Fruit fly (Drosophila melanogaster) whole organism, embryonic: ENCODE measurements around the gene Alp10.

ENCODE experiments used
- Atf-2 ChIP-seq: fragments of 200-800 bp; sonication (Bioruptor generic); optimal IDR thresholded peaks from 2 replicates; lab custom pipeline; 2016; ENCODE audit warnings: missing biosample characterization, missing genetic modification characterization
- CG10274 ChIP-seq: fragments of 200-800 bp; sonication (Bioruptor generic); optimal IDR thresholded peaks from 3 replicates; lab custom pipeline; 2017; ENCODE audit warnings: missing biosample characterization, mild to moderate bottlenecking, missing genetic modification characterization
- CG11398 ChIP-seq: fragments of 200-800 bp; sonication (Bioruptor generic); optimal IDR thresholded peaks from 2 replicates; lab custom pipeline; 2016; ENCODE audit warnings: missing biosample characterization, missing genetic modification characterization
- CG1233 ChIP-seq: fragments of 200-800 bp; sonication (Bioruptor generic); optimal IDR thresholded peaks from 4 replicates; lab custom pipeline; 2018; ENCODE audit warnings: missing biosample characterization, mild to moderate bottlenecking, missing genetic modification characterization
- CG12391 ChIP-seq: fragments of 200-800 bp; sonication (Bioruptor generic); optimal IDR thresholded peaks from 3 replicates; lab custom pipeline; 2018; ENCODE audit warnings: missing biosample characterization, mild to moderate bottlenecking, missing genetic modification characterization, moderate library complexity
- CG1602 ChIP-seq: fragments of 200-800 bp; sonication (Bioruptor generic); optimal IDR thresholded peaks from 3 replicates; lab custom pipeline; 2016; ENCODE audit warnings: missing biosample characterization, missing genetic modification characterization
- CG17186 ChIP-seq: fragments of 200-800 bp; sonication (Bioruptor generic); optimal IDR thresholded peaks from 3 replicates; lab custom pipeline; 2017; ENCODE audit warnings: missing biosample characterization, missing genetic modification reagents, missing genetic modification characterization
- CG17385 ChIP-seq: fragments of 200-800 bp; sonication (Bioruptor generic); optimal IDR thresholded peaks from 3 replicates; lab custom pipeline; 2018; ENCODE audit warnings: missing biosample characterization, mild to moderate bottlenecking, missing genetic modification characterization
- CG17568 ChIP-seq: fragments of 200-800 bp; sonication (Bioruptor generic); optimal IDR thresholded peaks from 2 replicates; lab custom pipeline; 2018; ENCODE audit warnings: missing biosample characterization, mild to moderate bottlenecking, missing genetic modification characterization, moderate library complexity
- CG18262 ChIP-seq: fragments of 200-800 bp; optimal IDR thresholded peaks from 3 replicates; lab custom pipeline; 2019; ENCODE audit warnings: missing biosample characterization, mild to moderate bottlenecking, missing genetic modification characterization, moderate library complexity
- CG2116 ChIP-seq: fragments of 200-800 bp; sonication (Bioruptor generic); optimal IDR thresholded peaks from 3 replicates; lab custom pipeline; 2018; ENCODE audit warnings: missing biosample characterization, mild to moderate bottlenecking, missing genetic modification characterization
- CG33213 ChIP-seq: fragments of 200-800 bp; sonication (Bioruptor generic); optimal IDR thresholded peaks from 3 replicates; lab custom pipeline; 2016; ENCODE audit warnings: missing biosample characterization, missing genetic modification characterization
- CG34224 ChIP-seq: fragments of 200-800 bp; sonication (Bioruptor generic); IDR thresholded peaks from 3 replicates; pipeline ENCODE4 v1.3.6; 2022; ENCODE audit warnings: missing biosample characterization, missing genetic modification characterization; ENCODE audit not compliant: partially characterized antibody
- CG34422 ChIP-seq: fragments of 200-800 bp; sonication (Bioruptor generic); IDR thresholded peaks from 3 replicates; pipeline ENCODE4 v1.3.6; 2022; ENCODE audit warnings: missing biosample characterization, missing genetic modification characterization
- CG3995 ChIP-seq: fragments of 200-800 bp; sonication (Bioruptor generic); optimal IDR thresholded peaks from 3 replicates; lab custom pipeline; 2016; ENCODE audit warnings: missing biosample characterization, missing genetic modification characterization
- CG4328 ChIP-seq: fragments of 200-800 bp; sonication (Bioruptor generic); optimal IDR thresholded peaks from 3 replicates; lab custom pipeline; 2017; ENCODE audit warnings: missing biosample characterization, missing genetic modification reagents, missing genetic modification characterization
- CG5953 ChIP-seq: fragments of 200-800 bp; sonication (Bioruptor generic); IDR thresholded peaks from 2 replicates; pipeline ENCODE4 v1.3.6; 2022; ENCODE audit warnings: missing biosample characterization, missing genetic modification characterization
- CG7372 ChIP-seq: fragments of 200-800 bp; sonication (Bioruptor generic); IDR thresholded peaks from 2 replicates; pipeline ENCODE4 v1.3.6; 2022; ENCODE audit warnings: missing biosample characterization, missing genetic modification characterization
- CG9437 ChIP-seq: fragments of 200-800 bp; sonication (Bioruptor generic); optimal IDR thresholded peaks from 2 replicates; lab custom pipeline; 2018; ENCODE audit warnings: missing biosample characterization, mild to moderate bottlenecking, missing genetic modification characterization
- CG9932 ChIP-seq: fragments of 200-800 bp; sonication (Bioruptor generic); IDR thresholded peaks from 2 replicates; pipeline ENCODE4 v1.3.6; 2022; ENCODE audit warnings: missing biosample characterization, missing genetic modification characterization
- Dbx ChIP-seq: fragments of 200-800 bp; sonication (Bioruptor generic); IDR thresholded peaks from 3 replicates; pipeline ENCODE4 v1.3.6; 2022; ENCODE audit warnings: missing biosample characterization, missing genetic modification characterization
- HLH4C ChIP-seq: fragments of 200-800 bp; sonication (Bioruptor generic); IDR thresholded peaks from 3 replicates; pipeline ENCODE4 v1.3.6; 2022; ENCODE audit warnings: missing biosample characterization, missing genetic modification characterization; ENCODE audit not compliant: partially characterized antibody
- Hr51 ChIP-seq, 2 experiments: fragments of 200-800 bp; sonication (Bioruptor generic); optimal IDR thresholded peaks; 2 replicates in 1 of 2; 3 replicates in 1 of 2; lab custom pipeline; 2016 to 2018; ENCODE audit warnings: missing biosample characterization in 2 of 2, missing genetic modification characterization in 2 of 2, mild to moderate bottlenecking in 1 of 2, moderate library complexity in 1 of 2
- Lhr ChIP-seq: fragments of 200-800 bp; sonication (Bioruptor generic); optimal IDR thresholded peaks from 3 replicates; lab custom pipeline; 2017; ENCODE audit warnings: mild to moderate bottlenecking, missing biosample characterization, missing genetic modification reagents, missing genetic modification characterization
- Mrtf ChIP-seq: fragments of 200-800 bp; sonication (Bioruptor generic); IDR thresholded peaks from 3 replicates; pipeline ENCODE4 v1.3.6; 2022; ENCODE audit warnings: missing biosample characterization, missing genetic modification characterization
- Opbp ChIP-seq: fragments of 200-800 bp; sonication (Bioruptor generic); IDR thresholded peaks from 3 replicates; pipeline ENCODE4 v1.3.6; 2022; ENCODE audit warnings: missing biosample characterization, missing genetic modification characterization; ENCODE audit not compliant: partially characterized antibody
- Sox102F ChIP-seq: fragments of 200-800 bp; sonication (Bioruptor generic); optimal IDR thresholded peaks from 2 replicates; lab custom pipeline; 2018; ENCODE audit warnings: missing biosample characterization, mild to moderate bottlenecking, missing genetic modification characterization, moderate library complexity
- Trl ChIP-seq, 3 experiments: fragments of >200 bp in 2 of 3; fragments of 200-800 bp in 1 of 3; sonication (Bioruptor generic) in 1 of 3; optimal IDR thresholded peaks; 2 replicates in 1 of 3; 3 replicates in 2 of 3; lab custom pipeline; 2016 to 2017; ENCODE audit warnings: missing biosample characterization in 1 of 3, missing genetic modification characterization in 1 of 3
- ab ChIP-seq: fragments of 200-800 bp; sonication (Bioruptor generic); optimal IDR thresholded peaks from 2 replicates; lab custom pipeline; 2016; ENCODE audit warnings: missing biosample characterization, missing genetic modification characterization
- chinmo ChIP-seq: fragments of 200-800 bp; sonication (Bioruptor generic); IDR thresholded peaks from 4 replicates; pipeline ENCODE4 v1.3.6; 2022; ENCODE audit warnings: missing biosample characterization, missing genetic modification characterization; ENCODE audit not compliant: partially characterized antibody
- corto ChIP-seq: fragments of 200-800 bp; sonication (Bioruptor generic); optimal IDR thresholded peaks from 2 replicates; lab custom pipeline; 2016; ENCODE audit warnings: missing biosample characterization, mild to moderate bottlenecking, missing genetic modification characterization, moderate library complexity
- crp ChIP-seq, 2 experiments: fragments of 200-800 bp; sonication (Bioruptor generic); optimal IDR thresholded peaks; 2 replicates in 1 of 2; 3 replicates in 1 of 2; lab custom pipeline; 2017; ENCODE audit warnings: missing biosample characterization in 2 of 2, missing genetic modification characterization in 2 of 2, mild to moderate bottlenecking in 1 of 2, moderate library complexity in 1 of 2
- dimm ChIP-seq: fragments of 200-800 bp; sonication (Bioruptor generic); IDR thresholded peaks from 2 replicates; pipeline ENCODE4 v1.3.6; 2022; ENCODE audit warnings: missing biosample characterization, missing genetic modification characterization
- disco-r ChIP-seq: fragments of 200-800 bp; sonication (Bioruptor generic); optimal IDR thresholded peaks from 2 replicates; lab custom pipeline; 2016; ENCODE audit warnings: missing biosample characterization, missing genetic modification characterization
- dmrt11E ChIP-seq: fragments of 200-800 bp; sonication (Bioruptor generic); optimal IDR thresholded peaks from 3 replicates; lab custom pipeline; 2018; ENCODE audit warnings: missing biosample characterization, mild to moderate bottlenecking, missing genetic modification characterization, moderate library complexity
- dmrt99B ChIP-seq: fragments of 200-800 bp; sonication (Bioruptor generic); optimal IDR thresholded peaks from 2 replicates; lab custom pipeline; 2018; ENCODE audit warnings: missing biosample characterization, mild to moderate bottlenecking, missing genetic modification characterization, moderate library complexity
- fd96Cb ChIP-seq: fragments of 200-800 bp; sonication (Bioruptor generic); optimal IDR thresholded peaks from 2 replicates; lab custom pipeline; 2018; ENCODE audit warnings: missing biosample characterization, mild to moderate bottlenecking, missing genetic modification characterization, moderate library complexity
- gce ChIP-seq: fragments of 200-800 bp; sonication (Bioruptor generic); IDR thresholded peaks from 3 replicates; pipeline ENCODE4 v1.3.6; 2022; ENCODE audit warnings: missing biosample characterization, missing genetic modification characterization
- gfzf ChIP-seq: fragments of 200-800 bp; sonication (Bioruptor generic); optimal IDR thresholded peaks from 2 replicates; lab custom pipeline; 2016; ENCODE audit warnings: missing biosample characterization, mild to moderate bottlenecking, missing genetic modification characterization, moderate library complexity
- gt ChIP-seq: fragments of 200-800 bp; sonication (Bioruptor generic); IDR thresholded peaks from 2 replicates; pipeline ENCODE4 v1.3.6; 2022; ENCODE audit warnings: missing biosample characterization, missing genetic modification characterization
- hbn ChIP-seq: fragments of 200-800 bp; sonication (Bioruptor generic); IDR thresholded peaks from 2 replicates; pipeline ENCODE4 v1.3.6; 2022; ENCODE audit warnings: missing biosample characterization, missing genetic modification characterization; ENCODE audit not compliant: partially characterized antibody
- oc ChIP-seq: fragments of 200-800 bp; sonication (Bioruptor generic); optimal IDR thresholded peaks from 2 replicates; lab custom pipeline; 2018; ENCODE audit warnings: missing biosample characterization, mild to moderate bottlenecking, missing genetic modification characterization, moderate library complexity
- ranshi ChIP-seq: fragments of 200-800 bp; sonication (Bioruptor generic); IDR thresholded peaks from 2 replicates; pipeline ENCODE4 v1.3.6; 2022; ENCODE audit warnings: missing biosample characterization, missing genetic modification characterization
- sim ChIP-seq: fragments of 200-800 bp; sonication (Bioruptor generic); IDR thresholded peaks from 2 replicates; pipeline ENCODE4 v1.3.6; 2022; ENCODE audit warnings: missing biosample characterization, missing genetic modification characterization
- tin ChIP-seq: fragments of 200-800 bp; sonication (Bioruptor generic); optimal IDR thresholded peaks from 3 replicates; lab custom pipeline; 2016; ENCODE audit warnings: missing biosample characterization, missing genetic modification characterization
- tup ChIP-seq: fragments of 200-800 bp; sonication (Bioruptor generic); optimal IDR thresholded peaks from 2 replicates; lab custom pipeline; 2016; ENCODE audit warnings: missing biosample characterization, mild to moderate bottlenecking, missing genetic modification characterization, moderate library complexity
- vnd ChIP-seq: fragments of 200-800 bp; sonication (Bioruptor generic); IDR thresholded peaks from 3 replicates; pipeline ENCODE4 v1.3.6; 2022; ENCODE audit warnings: missing biosample characterization, missing genetic modification characterization; ENCODE audit not compliant: partially characterized antibody
- vvl ChIP-seq: fragments of 200-800 bp; sonication (Bioruptor generic); IDR thresholded peaks from 2 replicates; pipeline ENCODE4 v1.3.6; 2022; ENCODE audit warnings: missing biosample characterization, missing genetic modification characterization
- zfh1 ChIP-seq: fragments of 200-800 bp; sonication (Bioruptor generic); IDR thresholded peaks from 3 replicates; pipeline ENCODE4 v1.3.6; 2022; ENCODE audit warnings: missing biosample characterization, missing genetic modification characterization

The Alp10 gene

DNA sequence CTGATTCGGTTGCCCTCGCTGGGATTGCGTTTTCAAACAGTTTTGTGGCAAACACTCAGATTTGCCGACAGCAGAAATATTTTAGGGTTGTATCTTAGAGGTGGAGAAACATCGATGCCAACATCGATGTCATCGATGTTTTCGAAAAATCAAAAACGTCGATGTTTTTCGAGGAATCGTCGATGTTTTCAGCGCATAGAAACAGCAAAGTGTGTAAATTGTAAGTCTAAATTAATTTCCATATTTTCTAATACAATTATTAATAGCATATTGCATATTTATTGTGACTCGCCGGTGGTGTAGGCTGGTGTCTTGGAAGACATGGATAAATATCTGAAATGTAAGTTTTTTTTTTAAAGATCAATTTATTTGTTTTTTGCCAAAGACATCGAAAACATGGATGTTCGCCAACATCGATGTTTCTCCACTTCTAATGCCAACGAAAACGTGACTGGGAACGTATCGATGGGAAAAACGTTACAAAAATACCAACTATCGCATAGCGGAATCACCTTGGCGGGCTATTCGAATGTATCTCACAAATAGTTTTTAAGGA lies 8.9 kb upstream of the Alp10 start, which contains the start of gene TM9SF3 (continued):
- TF ChIP-seq sim = no peak
- no peak for TF ChIP-seq CG4328 (GFP tag; lab: Kevin White, UChicago)
- TF ChIP-seq CG34422 (GFP tag; lab: Robert Waterston, UW) = peak; percentile 19; the same call in 1 of the 3 replicates
- no peak for TF ChIP-seq Mrtf (GFP tag; lab: Robert Waterston, UW)
- TF ChIP-seq vvl = no peak
- no peak for TF ChIP-seq gce (GFP tag; lab: Robert Waterston, UW)
- peak; percentile 11 for TF ChIP-seq Atf-2 (GFP tag; lab: Kevin White, UChicago)
- TF ChIP-seq CG12391 = peak; percentile 48
- TF ChIP-seq oc (tag; lab: Kevin White, UChicago) = no peak
- peak; percentile 4 for TF ChIP-seq CG1233 (GFP tag; lab: Kevin White, UChicago)
- TF ChIP-seq vnd (GFP tag; lab: Robert Waterston, UW) = peak; percentile 90
- no peak for TF ChIP-seq tup
- peak; percentile 33 for TF ChIP-seq CG33213 (GFP tag; lab: Kevin White, UChicago)
- peak in 1 of 2 experiments; percentile 32 for TF ChIP-seq Hr51 (GFP tag; optimal IDR thresholded peaks at IDR 0.05; lab: Kevin White, UChicago)
- TF ChIP-seq CG7372 = no peak
- TF ChIP-seq Opbp (GFP tag; lab: Robert Waterston, UW) = peak; percentile 78
- TF ChIP-seq ab = no peak
- no peak for TF ChIP-seq ranshi (GFP tag; lab: Robert Waterston, UW)
- TF ChIP-seq CG1602 = peak; percentile 22
- peak; percentile 28 for TF ChIP-seq Lhr
- peak; percentile 19 for TF ChIP-seq tin
- 0 out of 4 replicates have a peak, but pooled peaks have one; percentile 38 for TF ChIP-seq chinmo (GFP tag; lab: Robert Waterston, UW)
- no peak for TF ChIP-seq corto
- no peak for TF ChIP-seq CG17568 (GFP tag; lab: Kevin White, UChicago)
- peak; percentile 88 for TF ChIP-seq HLH4C
- TF ChIP-seq CG9932 (GFP tag; lab: Robert Waterston, UW) = peak; percentile 64
- no peak for TF ChIP-seq CG5953 (GFP tag; lab: Robert Waterston, UW)
- peak; percentile 10 for TF ChIP-seq gfzf (GFP tag; lab: Kevin White, UChicago)
- TF ChIP-seq disco-r (GFP tag; lab: Kevin White, UChicago) = no peak
- peak; percentile 100 for TF ChIP-seq CG3995 (GFP tag; lab: Kevin White, UChicago)
- TF ChIP-seq Trl (optimal IDR thresholded peaks at IDR 0.05; lab: Kevin White, UChicago) = no peak
- no peak for TF ChIP-seq Trl (GFP tag; optimal IDR thresholded peaks at IDR 0.05; lab: Kevin White, UChicago)
- no peak for TF ChIP-seq Sox102F (GFP tag; lab: Kevin White, UChicago)
- no peak for TF ChIP-seq CG17385
- no peak for TF ChIP-seq gt
- no peak for TF ChIP-seq dmrt11E (tag; lab: Kevin White, UChicago)
- TF ChIP-seq dimm (GFP tag; lab: Robert Waterston, UW) = no peak
- TF ChIP-seq hbn (GFP tag; lab: Robert Waterston, UW) = peak; percentile 68
- peak; percentile 57 for TF ChIP-seq CG17186 (GFP tag; lab: Kevin White, UChicago)
- TF ChIP-seq CG9437 (GFP tag; lab: Kevin White, UChicago) = peak; percentile 11
- peak; percentile 94 for TF ChIP-seq CG2116 (GFP tag; lab: Kevin White, UChicago)
- no peak for TF ChIP-seq CG11398
- TF ChIP-seq zfh1 (GFP tag; lab: Robert Waterston, UW) = no peak
- TF ChIP-seq Dbx = no peak
- TF ChIP-seq CG10274 (GFP tag; lab: Kevin White, UChicago) = no peak
- TF ChIP-seq CG18262 (tag; lab: Kevin White, UChicago) = peak; percentile 24
- TF ChIP-seq dmrt99B (tag; lab: Kevin White, UChicago) = no peak
- peak in 1 of 2 experiments; percentile 4 for TF ChIP-seq crp (GFP tag; optimal IDR thresholded peaks at IDR 0.05; lab: Kevin White, UChicago)
- TF ChIP-seq CG34224 (GFP tag; lab: Robert Waterston, UW) = peak; percentile 84
- no peak for TF ChIP-seq fd96Cb (tag; lab: Kevin White, UChicago)
